Fruit fly (Drosophila melanogaster) S2 (cell line): ENCODE data around the gene lectin-28C.

Experiments
- CG8478 ChIP-seq: fragments of >200 bp; optimal IDR thresholded peaks from 2 replicates; lab custom pipeline; 2018
- CTCF ChIP-seq, 2 experiments: fragments of >200 bp; optimal IDR thresholded peaks; 2 replicates each; lab custom pipeline; 2018

- TF ChIP-seq CG8478 (lab: Kevin White, UChicago) (no peak), CTCF (optimal IDR thresholded peaks at IDR 0.05; lab: Kevin White, UChicago) (no peak)
Measured at dm6 chr2L:7899108-7899507, 42.2 kb downstream of the lectin-28C start.
